Worm (Caenorhabditis elegans): ENCODE data around the gene nep-9.

DNA sequence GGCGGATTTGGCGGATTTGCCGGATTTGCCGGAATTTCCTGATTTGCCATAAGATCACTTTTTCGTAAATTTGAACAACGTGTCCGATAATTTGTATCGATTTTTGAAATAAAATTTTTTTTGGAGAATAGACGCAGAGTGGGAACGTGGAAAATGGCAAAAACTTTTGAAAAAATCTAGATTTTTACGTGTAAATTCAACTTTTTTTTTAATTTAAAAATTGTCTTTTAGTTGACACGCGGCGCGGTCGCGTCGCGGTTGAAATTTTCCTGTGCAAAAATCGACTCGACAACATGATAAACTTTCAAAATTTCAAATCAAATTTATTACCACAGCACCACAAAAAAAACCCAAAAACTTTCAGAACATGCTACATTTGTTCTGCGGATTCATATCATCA, 3.6 kb downstream of the nep-9 start, which contains the start of gene nep-20:
- TF ChIP-seq aly-1 (tag; optimal IDR thresholded peaks at IDR 0.05), result no peak
- TF ChIP-seq ceh-36 (tag; optimal IDR thresholded peaks at IDR 0.05), result no peak

All from whole organism, early embryonic.